Fruit fly (Drosophila melanogaster) whole organism, adult: ENCODE measurements around the gene trbl.

ENCODE experiments used
- CG7101 ChIP-seq: fragments of 200-800 bp; sonication (Bioruptor generic); optimal IDR thresholded peaks from 2 replicates; lab custom pipeline; 2018; ENCODE audit warnings: missing biosample characterization, mild to moderate bottlenecking, missing genetic modification characterization, moderate library complexity
- Mnt ChIP-seq: fragments of 200-800 bp; sonication (Bioruptor generic); optimal IDR thresholded peaks from 2 replicates; lab custom pipeline; 2016; ENCODE audit warnings: missing biosample characterization, mild to moderate bottlenecking, missing genetic modification characterization
- kay ChIP-seq: fragments of 200-800 bp; sonication (Bioruptor generic); peaks from one replicate; lab custom pipeline; 2016; ENCODE audit warnings: missing biosample characterization, missing genetic modification characterization, borderline replicate concordance
- tj ChIP-seq: fragments of 200-800 bp; sonication (Bioruptor generic); optimal IDR thresholded peaks from 3 replicates; lab custom pipeline; 2017; ENCODE audit warnings: missing biosample characterization, mild to moderate bottlenecking, missing genetic modification characterization, moderate library complexity

DNA sequence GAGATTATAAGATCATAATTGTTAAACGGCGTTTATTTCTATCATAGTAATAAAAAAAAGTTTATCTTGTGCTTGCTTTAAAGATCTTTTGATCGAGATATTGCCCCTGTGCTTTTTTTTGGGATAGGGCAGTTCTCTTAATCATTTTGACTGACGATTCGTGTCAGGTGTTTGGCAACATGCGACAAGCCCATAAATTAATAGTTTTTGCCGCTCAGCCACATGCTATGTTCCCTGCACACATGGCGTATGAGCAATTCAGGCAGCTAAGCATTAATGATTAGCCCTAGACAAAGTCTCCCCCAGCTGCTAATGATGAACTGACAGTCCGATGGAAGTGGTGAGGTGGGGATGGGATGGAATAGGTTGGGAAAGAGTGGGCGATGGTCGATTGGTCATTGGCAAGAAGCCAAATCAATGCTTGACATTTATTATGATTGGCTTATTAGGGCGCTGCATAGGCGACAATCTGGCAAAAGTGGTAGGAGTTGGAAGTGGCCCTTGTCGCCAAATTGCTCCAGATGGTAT is 39.6 kb upstream of the trbl start:
- no peak for TF ChIP-seq kay (GFP tag; lab: Kevin White, UChicago)
- no peak for TF ChIP-seq Mnt (GFP tag; lab: Kevin White, UChicago)
- TF ChIP-seq CG7101 (tag; lab: Kevin White, UChicago), result no peak
- no peak for TF ChIP-seq tj (GFP tag; lab: Kevin White, UChicago)
